Fruit fly (Drosophila melanogaster) whole organism, pupa: ENCODE data around the gene CG32170.

Experiments
- CG10348 ChIP-seq: fragments of 200-800 bp; sonication (Bioruptor generic); IDR thresholded peaks from 2 replicates; pipeline ENCODE4 v1.3.6; 2022; ENCODE audit warnings: missing biosample characterization, missing genetic modification characterization
- CG12605 ChIP-seq: fragments of 200-800 bp; sonication (Bioruptor generic); IDR thresholded peaks from 2 replicates; pipeline ENCODE4 v1.3.6; 2022; ENCODE audit warnings: missing biosample characterization, missing genetic modification characterization
- CG13204 ChIP-seq: fragments of 200-800 bp; sonication (Bioruptor generic); optimal IDR thresholded peaks from 2 replicates; lab custom pipeline; 2018; ENCODE audit warnings: missing biosample characterization, mild to moderate bottlenecking, missing genetic modification characterization, moderate library complexity
- CG15710 ChIP-seq: fragments of 200-800 bp; sonication (Bioruptor generic); optimal IDR thresholded peaks from 2 replicates; lab custom pipeline; 2018; ENCODE audit warnings: missing biosample characterization, mild to moderate bottlenecking, missing genetic modification characterization, moderate library complexity
- CG32121 ChIP-seq: fragments of 200-800 bp; sonication (Bioruptor generic); IDR thresholded peaks from 2 replicates; pipeline ENCODE4 v1.3.6; 2022; ENCODE audit warnings: missing biosample characterization, missing genetic modification characterization
- CG34367 ChIP-seq: fragments of 200-800 bp; sonication (Bioruptor generic); optimal IDR thresholded peaks from 2 replicates; lab custom pipeline; 2018; ENCODE audit warnings: missing biosample characterization, mild to moderate bottlenecking, missing genetic modification characterization
- CG8159 ChIP-seq: fragments of 200-800 bp; sonication (Bioruptor generic); optimal IDR thresholded peaks from 3 replicates; lab custom pipeline; 2018; ENCODE audit warnings: missing biosample characterization, mild to moderate bottlenecking, missing genetic modification characterization, moderate library complexity
- CG8301 ChIP-seq: fragments of 200-800 bp; sonication (Bioruptor generic); optimal IDR thresholded peaks from 2 replicates; lab custom pipeline; 2018; ENCODE audit warnings: missing biosample characterization, mild to moderate bottlenecking, missing genetic modification characterization
- D1 ChIP-seq: fragments of 200-800 bp; sonication (Bioruptor generic); optimal IDR thresholded peaks from 2 replicates; lab custom pipeline; 2018; ENCODE audit warnings: missing biosample characterization, mild to moderate bottlenecking, missing genetic modification characterization, moderate library complexity
- Pif1B ChIP-seq: fragments of 200-800 bp; sonication (Bioruptor generic); optimal IDR thresholded peaks from 3 replicates; lab custom pipeline; 2016; ENCODE audit warnings: missing biosample characterization, missing genetic modification characterization
- fd96Ca ChIP-seq: fragments of 200-800 bp; sonication (Bioruptor generic); IDR thresholded peaks from 3 replicates; pipeline ENCODE4 v1.3.6; 2022; ENCODE audit warnings: missing biosample characterization, missing genetic modification characterization
- gl ChIP-seq: fragments of 200-800 bp; sonication (Bioruptor generic); optimal IDR thresholded peaks from 2 replicates; lab custom pipeline; 2018; ENCODE audit warnings: missing biosample characterization, mild to moderate bottlenecking, missing genetic modification characterization
- rn ChIP-seq: fragments of 200-800 bp; sonication (Bioruptor generic); IDR thresholded peaks from 2 replicates; pipeline ENCODE4 v1.3.6; 2022; ENCODE audit warnings: missing biosample characterization, missing genetic modification characterization

dm6 chr3L:16842087-16842567 lies 35.0 kb upstream of the CG32170 start, which contains the start of gene TSG101:
- TF ChIP-seq fd96Ca (no peak), gl (tag; lab: Kevin White, UChicago) (no peak), CG8159 (no peak), CG10348 (no peak), rn (no peak), Pif1B (GFP tag; lab: Kevin White, UChicago) (no peak), CG32121 (GFP tag; lab: Robert Waterston, UW) (no peak), CG13204 (GFP tag; lab: Kevin White, UChicago) (no peak), CG12605 (GFP tag; lab: Robert Waterston, UW) (no peak), CG8301 (no peak), CG34367 (tag; lab: Kevin White, UChicago) (no peak), D1 (tag; lab: Kevin White, UChicago) (no peak), CG15710 (tag; lab: Kevin White, UChicago) (no peak)
